Worm (Caenorhabditis elegans) whole organism, late embryonic: Measurements from ENCODE around the gene srz-18.

ENCODE experiments used
- K09A11.1 ChIP-seq: sonication (generic microtip); optimal IDR thresholded peaks from 2 replicates; lab custom pipeline; 2017; ENCODE audit warnings: antibody characterized with exemption, mild to moderate bottlenecking, missing genetic modification characterization, missing compliant biosample characterization; ENCODE audit not compliant: insufficient read depth
- che-1 ChIP-seq: sonication (generic microtip); optimal IDR thresholded peaks from 2 replicates; lab custom pipeline; 2016; ENCODE audit warnings: mild to moderate bottlenecking, missing genetic modification characterization, missing compliant biosample characterization
- mec-3 ChIP-seq: sonication (generic microtip); optimal IDR thresholded peaks from 2 replicates; lab custom pipeline; 2016; ENCODE audit warnings: borderline replicate concordance, missing genetic modification characterization, missing compliant biosample characterization
- nhr-11 ChIP-seq: fragments of 150-350 bp; optimal IDR thresholded peaks from 2 replicates; lab custom pipeline; 2014; ENCODE audit warnings: missing biosample characterization, missing genetic modification characterization
- pqm-1 ChIP-seq: sonication (generic microtip); optimal IDR thresholded peaks from 2 replicates; lab custom pipeline; 2016; ENCODE audit warnings: missing genetic modification characterization, missing compliant biosample characterization

- no peak for TF ChIP-seq nhr-11 (tag; lab: Kevin White, UChicago)
- no peak for TF ChIP-seq mec-3 (tag; lab: Kevin White, UChicago)
- no peak for TF ChIP-seq che-1
- TF ChIP-seq pqm-1 (tag; lab: Kevin White, UChicago), result no peak
- no peak for TF ChIP-seq K09A11.1 (tag; lab: Kevin White, UChicago)
These were observed 31.8 kb upstream of the srz-18 start, which contains the start of gene F26F2.10 for ce11 chrV:20594746-20595145.
